Worm (Caenorhabditis elegans): ENCODE data around the gene F08C6.18.
A peak's percentile ranks its signal among the peaks of the same experiment; 100 is the strongest.

F08C6.18 gene

DNA sequence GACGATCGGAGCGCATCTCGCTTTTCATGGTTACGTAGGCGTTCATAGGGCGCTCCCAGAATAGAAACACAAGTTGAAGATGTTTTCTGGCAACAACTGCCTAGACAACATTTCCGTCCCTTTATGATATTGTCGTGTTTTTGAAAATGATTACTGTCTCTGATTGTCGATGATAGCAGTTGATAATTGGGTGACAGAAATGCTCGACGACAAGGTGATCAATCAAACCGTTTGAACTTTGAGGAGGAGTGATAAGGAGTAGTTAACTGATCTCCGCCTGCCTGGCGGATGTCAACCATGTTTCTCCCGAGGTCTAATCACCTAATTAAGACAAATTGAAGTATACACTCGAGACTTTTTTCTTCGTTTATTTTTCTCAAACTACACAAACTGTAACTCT, 10.5 kb upstream of the F08C6.18 start (continued):
- TF ChIP-seq hlh-17 (GFP tag; optimal IDR thresholded peaks at IDR 0.05; ENCODE audit: borderline replicate concordance) (no peak), nhr-12 (tag; optimal IDR thresholded peaks at IDR 0.05) (no peak), vab-15 (tag; optimal IDR thresholded peaks at IDR 0.05) (no peak), lin-15B (tag; optimal IDR thresholded peaks at IDR 0.05) (no peak), ces-1 (GFP tag; optimal IDR thresholded peaks at IDR 0.05) (no peak), dsc-1 (tag; optimal IDR thresholded peaks at IDR 0.05) (no peak), tbx-2 (tag; optimal IDR thresholded peaks at IDR 0.05) (peak; percentile 27), swsn-7 (tag; optimal IDR thresholded peaks at IDR 0.05) (no peak), efl-3 (GFP tag; optimal IDR thresholded peaks at IDR 0.05) (no peak), snpc-4 (tag; optimal IDR thresholded peaks at IDR 0.05) (no peak), sptf-1 (tag; optimal IDR thresholded peaks at IDR 0.05) (no peak), nhr-11 (tag; optimal IDR thresholded peaks at IDR 0.05) (no peak), mab-9 (GFP tag; IDR thresholded peaks at IDR 0.05) (no peak), lin-13 (GFP tag; optimal IDR thresholded peaks at IDR 0.05) (no peak), blmp-1 (tag; optimal IDR thresholded peaks at IDR 0.05) (peak; percentile 59), nhr-47 (tag; optimal IDR thresholded peaks at IDR 0.05) (no peak), mef-2 (tag; optimal IDR thresholded peaks at IDR 0.05) (no peak), fkh-10 (GFP tag; optimal IDR thresholded peaks at IDR 0.05) (no peak), C34B4.2 (tag; optimal IDR thresholded peaks at IDR 0.05) (no peak), alr-1 (tag; optimal IDR thresholded peaks at IDR 0.05; ENCODE audit: borderline replicate concordance) (no peak), C16A3.4 (tag; optimal IDR thresholded peaks at IDR 0.05) (no peak), sox-4 (tag; optimal IDR thresholded peaks at IDR 0.05) (no peak), elt-2 (tag; optimal IDR thresholded peaks at IDR 0.05) (no peak), lin-14 (GFP tag; optimal IDR thresholded peaks at IDR 0.05) (peak; percentile 58), nhr-85 (tag) (peak; percentile 80), ceh-88 (GFP tag; IDR thresholded peaks at IDR 0.05) (no peak), egl-13 (tag; optimal IDR thresholded peaks at IDR 0.05) (no peak), pax-3 (tag; optimal IDR thresholded peaks at IDR 0.05) (no peak), unc-86 (tag; optimal IDR thresholded peaks at IDR 0.05) (no peak), fkh-4 (tag; optimal IDR thresholded peaks at IDR 0.05; ENCODE audit: borderline replicate concordance) (no peak), mdl-1 (tag; optimal IDR thresholded peaks at IDR 0.05) (no peak), ztf-4 (tag; optimal IDR thresholded peaks at IDR 0.05) (no peak), C04F5.9 (tag; optimal IDR thresholded peaks at IDR 0.05) (no peak), ceh-90 (tag; optimal IDR thresholded peaks at IDR 0.05) (no peak), snu-23 (GFP tag; optimal IDR thresholded peaks at IDR 0.05) (peak; percentile 3), pqm-1 (tag; optimal IDR thresholded peaks at IDR 0.05) (no peak), jun-1 (tag; optimal IDR thresholded peaks at IDR 0.05) (no peak), lin-35 (GFP tag; optimal IDR thresholded peaks at IDR 0.05) (peak in 1 of 2 experiments; percentile 8), aha-1 (tag; optimal IDR thresholded peaks at IDR 0.05) (no peak)

DNA sequence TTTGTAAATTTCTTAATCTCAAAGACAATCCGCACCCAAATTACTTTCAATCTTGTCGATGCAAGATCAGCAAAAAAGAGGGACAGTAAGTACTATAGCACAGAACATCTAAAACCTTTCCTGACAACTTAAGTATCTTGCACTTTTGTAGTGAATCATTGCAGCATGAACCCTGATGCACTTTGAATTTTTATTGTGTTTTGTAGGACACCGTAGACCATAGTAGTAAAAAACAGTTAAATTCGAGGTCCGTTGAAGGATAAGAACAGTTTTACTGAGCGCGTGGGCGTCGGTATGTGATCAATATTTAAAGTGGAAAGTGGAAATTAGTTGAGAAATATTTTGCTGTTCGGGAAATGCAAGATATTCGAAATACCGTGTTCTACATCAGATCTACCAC, 8.8 kb upstream of the F08C6.18 start:
- TF ChIP-seq C34B4.2 (tag; optimal IDR thresholded peaks at IDR 0.05) (no peak), ceh-63 (GFP tag; optimal IDR thresholded peaks at IDR 0.05) (no peak), lin-35 (GFP tag; optimal IDR thresholded peaks at IDR 0.05) (no peak), sox-4 (tag; optimal IDR thresholded peaks at IDR 0.05) (no peak), lin-39 (tag; optimal IDR thresholded peaks at IDR 0.05) (no peak), fkh-8 (tag; optimal IDR thresholded peaks at IDR 0.05) (no peak), nhr-237 (tag; optimal IDR thresholded peaks at IDR 0.05) (no peak), ceh-90 (tag; optimal IDR thresholded peaks at IDR 0.05) (no peak), unc-98 (GFP tag; IDR thresholded peaks at IDR 0.05) (no peak), unc-30 (tag; optimal IDR thresholded peaks at IDR 0.05) (no peak), efl-1 (optimal IDR thresholded peaks at IDR 0.05) (no peak), efl-1 (GFP tag; optimal IDR thresholded peaks at IDR 0.05 in 1 of 2) (no peak), egl-27 (tag; optimal IDR thresholded peaks at IDR 0.05) (no peak), nhr-11 (tag; optimal IDR thresholded peaks at IDR 0.05) (no peak), nhr-84 (tag; optimal IDR thresholded peaks at IDR 0.05) (no peak), dsc-1 (tag; optimal IDR thresholded peaks at IDR 0.05) (no peak), egl-13 (tag; optimal IDR thresholded peaks at IDR 0.05) (no peak), xbp-1 (tag; optimal IDR thresholded peaks at IDR 0.05) (no peak)
